Worm (Caenorhabditis elegans) whole organism, L1 larva: ENCODE measurements around the gene lsd-1.

Experiments used
- C16A3.4 ChIP-seq: fragments of 150-350 bp; optimal IDR thresholded peaks from 2 replicates; lab custom pipeline; 2014; ENCODE audit warnings: missing biosample characterization, missing genetic modification characterization
- C34B4.2 ChIP-seq: sonication (generic microtip); optimal IDR thresholded peaks from 2 replicates; lab custom pipeline; 2017; ENCODE audit warnings: mild to moderate bottlenecking, missing genetic modification characterization, missing compliant biosample characterization
- F16B12.6 ChIP-seq: fragments of 150-350 bp; optimal IDR thresholded peaks from 2 replicates; lab custom pipeline; 2014; ENCODE audit warnings: missing biosample characterization, missing genetic modification characterization
- alr-1 ChIP-seq: fragments of 200-800 bp; sonication (Bioruptor generic); optimal IDR thresholded peaks from 2 replicates; lab custom pipeline; 2018; ENCODE audit warnings: borderline replicate concordance, mild to moderate bottlenecking, missing genetic modification characterization, missing compliant biosample characterization
- blmp-1 ChIP-seq: fragments of 150-350 bp; optimal IDR thresholded peaks from 2 replicates; lab custom pipeline; 2014; ENCODE audit warnings: missing biosample characterization, missing genetic modification characterization
- ceh-82 ChIP-seq, 3 experiments: fragments of 150-350 bp in 1 of 3; sonication (generic microtip) in 2 of 3; optimal IDR thresholded peaks; 2 replicates each; lab custom pipeline; 2014 to 2017; ENCODE audit warnings: missing biosample characterization in 3 of 3, missing genetic modification characterization in 3 of 3
- ces-1 ChIP-seq: fragments of 150-350 bp; optimal IDR thresholded peaks from 2 replicates; lab custom pipeline; 2014; ENCODE audit warnings: missing biosample characterization, missing genetic modification reagents, missing genetic modification characterization
- dpl-1 ChIP-seq, 3 experiments: fragments of 150-350 bp in 2 of 3; sonication (generic microtip) in 1 of 3; optimal IDR thresholded peaks; 2 replicates each; lab custom pipeline; 2014 to 2017; ENCODE audit warnings: missing biosample characterization in 3 of 3, missing genetic modification characterization in 3 of 3, missing genetic modification reagents in 3 of 3
- dsc-1 ChIP-seq: sonication (generic microtip); optimal IDR thresholded peaks from 2 replicates; lab custom pipeline; 2016; ENCODE audit warnings: mild to moderate bottlenecking, missing genetic modification characterization, missing compliant biosample characterization
- efl-1 ChIP-seq, 4 experiments: fragments of 150-350 bp; optimal IDR thresholded peaks in 3 of 4; peaks in 1 of 4; 1 replicate in 1 of 4; 2 replicates in 3 of 4; lab custom pipeline; 2014; ENCODE audit warnings: missing biosample characterization in 2 of 4, missing genetic modification characterization in 2 of 4, missing genetic modification reagents in 2 of 4
- egl-13 ChIP-seq: sonication (generic microtip); optimal IDR thresholded peaks from 2 replicates; lab custom pipeline; 2016; ENCODE audit warnings: missing genotype, missing genetic modification reagents, missing genetic modification characterization, missing compliant biosample characterization
- elt-3 ChIP-seq, 6 experiments: fragments of 150-350 bp in 1 of 6; sonication (generic microtip); optimal IDR thresholded peaks; 2 replicates each; lab custom pipeline; 2017 to 2018; ENCODE audit warnings: missing biosample characterization in 6 of 6, missing genetic modification characterization in 6 of 6, inconsistent platforms in 1 of 6
- ets-5 ChIP-seq: fragments of 200-800 bp; sonication (Bioruptor generic); IDR thresholded peaks from 2 replicates; pipeline ENCODE4 v1.3.6; 2022; ENCODE audit warnings: missing genetic modification characterization, missing compliant biosample characterization
- fkh-10 ChIP-seq: sonication (generic microtip); optimal IDR thresholded peaks from 2 replicates; lab custom pipeline; 2017; ENCODE audit warnings: missing biosample characterization, missing genetic modification reagents, missing genetic modification characterization
- fkh-8 ChIP-seq: sonication (generic microtip); optimal IDR thresholded peaks from 2 replicates; lab custom pipeline; 2016; ENCODE audit warnings: mild to moderate bottlenecking, missing genetic modification characterization, missing compliant biosample characterization
- hlh-17 ChIP-seq: fragments of 200-800 bp; sonication (Bioruptor generic); optimal IDR thresholded peaks from 2 replicates; lab custom pipeline; 2018; ENCODE audit warnings: missing genetic modification characterization, mild to moderate bottlenecking, missing compliant biosample characterization, moderate library complexity, borderline replicate concordance
- lin-14 ChIP-seq: fragments of 200-800 bp; sonication (Bioruptor generic); optimal IDR thresholded peaks from 2 replicates; lab custom pipeline; 2018; ENCODE audit warnings: mild to moderate bottlenecking, missing genetic modification characterization, moderate library complexity, missing compliant biosample characterization
- lin-15B ChIP-seq: fragments of 150-350 bp; sonication (generic microtip); optimal IDR thresholded peaks from 3 replicates; lab custom pipeline; 2014; ENCODE audit warnings: missing biosample characterization, missing genetic modification characterization
- lin-35 ChIP-seq, 2 experiments: fragments of 150-350 bp; optimal IDR thresholded peaks; 2 replicates each; lab custom pipeline; 2014; ENCODE audit warnings: missing biosample characterization in 2 of 2, missing genetic modification characterization in 2 of 2, missing genetic modification reagents in 2 of 2
- mef-2 ChIP-seq: fragments of 150-350 bp; optimal IDR thresholded peaks from 2 replicates; lab custom pipeline; 2014; ENCODE audit warnings: missing biosample characterization, missing genetic modification characterization
- nhr-237 ChIP-seq: fragments of 150-350 bp; optimal IDR thresholded peaks from 2 replicates; lab custom pipeline; 2014; ENCODE audit warnings: missing biosample characterization, missing genetic modification characterization
- nhr-47 ChIP-seq: sonication (generic microtip); optimal IDR thresholded peaks from 2 replicates; lab custom pipeline; 2016; ENCODE audit warnings: mild to moderate bottlenecking, missing genetic modification characterization, moderate library complexity, missing compliant biosample characterization
- nhr-76 ChIP-seq: sonication (generic microtip); optimal IDR thresholded peaks from 2 replicates; lab custom pipeline; 2017; ENCODE audit warnings: missing biosample characterization, missing genetic modification characterization
- nhr-77 ChIP-seq: fragments of 150-350 bp; optimal IDR thresholded peaks from 2 replicates; lab custom pipeline; 2014; ENCODE audit warnings: missing biosample characterization, missing genetic modification characterization
- nhr-84 ChIP-seq: sonication (generic microtip); optimal IDR thresholded peaks from 2 replicates; lab custom pipeline; 2017; ENCODE audit warnings: missing biosample characterization, missing genetic modification characterization
- nhr-85 ChIP-seq: sonication (generic microtip); peaks from one replicate; lab custom pipeline; 2016; ENCODE audit warnings: missing genetic modification characterization, inconsistent platforms, missing compliant biosample characterization
- nhr-90 ChIP-seq: sonication (generic microtip); optimal IDR thresholded peaks from 2 replicates; lab custom pipeline; 2016; ENCODE audit warnings: mild to moderate bottlenecking, missing genetic modification characterization, missing compliant biosample characterization; ENCODE audit not compliant: poor library complexity
- pqm-1 ChIP-seq: sonication (generic microtip); optimal IDR thresholded peaks from 3 replicates; lab custom pipeline; 2017; ENCODE audit warnings: missing biosample characterization, missing genetic modification characterization
- rnt-1 ChIP-seq: sonication (generic microtip); optimal IDR thresholded peaks from 2 replicates; lab custom pipeline; 2016; ENCODE audit warnings: mild to moderate bottlenecking, missing genetic modification characterization, moderate library complexity, missing compliant biosample characterization
- sptf-1 ChIP-seq: fragments of 150-350 bp; optimal IDR thresholded peaks from 2 replicates; lab custom pipeline; 2014; ENCODE audit warnings: missing biosample characterization, missing genetic modification characterization
- swsn-7 ChIP-seq: sonication (generic microtip); optimal IDR thresholded peaks from 2 replicates; lab custom pipeline; 2016; ENCODE audit warnings: missing genetic modification characterization, missing compliant biosample characterization
- tbx-2 ChIP-seq: sonication (generic microtip); optimal IDR thresholded peaks from 2 replicates; lab custom pipeline; 2016; ENCODE audit warnings: missing genetic modification characterization, missing compliant biosample characterization
- tlp-1 ChIP-seq: fragments of 150-350 bp; optimal IDR thresholded peaks from 2 replicates; lab custom pipeline; 2014; ENCODE audit warnings: missing biosample characterization, missing genetic modification characterization
- unc-30 ChIP-seq: sonication (generic microtip); optimal IDR thresholded peaks from 2 replicates; lab custom pipeline; 2017; ENCODE audit warnings: missing biosample characterization, missing genetic modification characterization
- unc-62 ChIP-seq: fragments of 150-350 bp; optimal IDR thresholded peaks from 2 replicates; lab custom pipeline; 2014; ENCODE audit warnings: missing biosample characterization, missing genetic modification reagents, missing genetic modification characterization
- xbp-1 ChIP-seq: sonication (generic microtip); optimal IDR thresholded peaks from 2 replicates; lab custom pipeline; 2016; ENCODE audit warnings: missing genetic modification characterization, missing compliant biosample characterization
- zip-4 ChIP-seq: fragments of 200-800 bp; sonication (Bioruptor generic); optimal IDR thresholded peaks from 2 replicates; lab custom pipeline; 2018; ENCODE audit warnings: mild to moderate bottlenecking, missing genetic modification characterization, moderate library complexity, missing compliant biosample characterization
- ztf-4 ChIP-seq: fragments of 150-350 bp; optimal IDR thresholded peaks from 2 replicates; lab custom pipeline; 2014; ENCODE audit warnings: missing biosample characterization, missing genetic modification characterization

lsd-1 gene

ce11 chrX:11948184-11948894 lies at the start of gene lsd-1:
TSS of gene lsd-1 (plus strand) at chrX:11948844.
- TF ChIP-seq nhr-90 (tag; lab: Kevin White, UChicago) (peak; percentile 8), egl-13 (peak; percentile 9), tlp-1 (no peak), tbx-2 (peak; percentile 21), C34B4.2 (tag; lab: Kevin White, UChicago) (no peak), rnt-1 (tag; lab: Kevin White, UChicago) (peak; percentile 60), nhr-237 (tag; lab: Kevin White, UChicago) (no peak), efl-1 (optimal IDR thresholded peaks at IDR 0.05; lab: Kevin White, UChicago) (peak; percentile 22 to 23), efl-1 (GFP tag; optimal IDR thresholded peaks at IDR 0.05 in 1 of 2; lab: Kevin White, UChicago) (peak in 1 of 2 experiments; percentile 4), lin-15B (no peak), unc-30 (tag; lab: Kevin White, UChicago) (no peak), nhr-77 (no peak), lin-14 (GFP tag; lab: Kevin White, UChicago) (no peak), dsc-1 (tag; lab: Kevin White, UChicago) (peak; percentile 16), nhr-85 (tag; lab: Kevin White, UChicago) (peak; percentile 68), F16B12.6 (tag; lab: Kevin White, UChicago) (peak; percentile 92), mef-2 (tag; lab: Kevin White, UChicago) (no peak), zip-4 (GFP tag; lab: Kevin White, UChicago) (no peak), ceh-82 (tag; optimal IDR thresholded peaks at IDR 0.05; lab: Kevin White, UChicago) (peak in 1 of 3 experiments; percentile 5), elt-3 (tag; optimal IDR thresholded peaks at IDR 0.05; lab: Kevin White, UChicago) (no peak), sptf-1 (tag; lab: Kevin White, UChicago) (no peak), dpl-1 (GFP tag; optimal IDR thresholded peaks at IDR 0.05; lab: Kevin White, UChicago) (peak in 2 of 3 experiments; percentile 28 to 32), lin-35 (GFP tag; optimal IDR thresholded peaks at IDR 0.05; lab: Kevin White, UChicago) (peak; percentile 29 to 56), swsn-7 (tag; lab: Kevin White, UChicago) (peak; percentile 28), C16A3.4 (tag; lab: Kevin White, UChicago) (peak; percentile 28), xbp-1 (tag; lab: Kevin White, UChicago) (peak; percentile 10), nhr-84 (tag; lab: Kevin White, UChicago) (no peak), nhr-47 (tag; lab: Kevin White, UChicago) (peak; percentile 45), ets-5 (GFP tag; lab: Robert Waterston, UW) (no peak)

- peak in 1 of 3 experiments; percentile 18 for TF ChIP-seq ceh-82 (tag; optimal IDR thresholded peaks at IDR 0.05; lab: Kevin White, UChicago)
- TF ChIP-seq efl-1 (optimal IDR thresholded peaks at IDR 0.05; lab: Kevin White, UChicago): peak in 1 of 2 experiments; percentile 0
- TF ChIP-seq efl-1 (GFP tag; optimal IDR thresholded peaks at IDR 0.05 in 1 of 2; lab: Kevin White, UChicago): no peak
- TF ChIP-seq fkh-10 (GFP tag; lab: Kevin White, UChicago): peak; percentile 15
- TF ChIP-seq lin-15B: no peak
- TF ChIP-seq nhr-47 (tag; lab: Kevin White, UChicago): peak; percentile 41
- TF ChIP-seq hlh-17 (GFP tag; lab: Kevin White, UChicago): no peak
- TF ChIP-seq dsc-1 (tag; lab: Kevin White, UChicago): peak; percentile 47
These were observed 49.6 kb upstream of the lsd-1 start for ce11 chrX:11899031-11899430.

- TF ChIP-seq blmp-1 (tag; lab: Kevin White, UChicago) (no peak), ces-1 (GFP tag; lab: Kevin White, UChicago) (no peak), pqm-1 (tag; lab: Kevin White, UChicago) (no peak), nhr-76 (no peak), efl-1 (optimal IDR thresholded peaks at IDR 0.05; lab: Kevin White, UChicago) (no peak), efl-1 (GFP tag; optimal IDR thresholded peaks at IDR 0.05 in 1 of 2; lab: Kevin White, UChicago) (no peak), F16B12.6 (tag; lab: Kevin White, UChicago) (no peak), ztf-4 (no peak), swsn-7 (tag; lab: Kevin White, UChicago) (no peak), alr-1 (no peak), fkh-8 (tag; lab: Kevin White, UChicago) (no peak), unc-62 (no peak), xbp-1 (tag; lab: Kevin White, UChicago) (no peak)
These were observed 46.0 kb upstream of the lsd-1 start, which contains the start of gene Y62H9A.10 for ce11 chrX:11902661-11903060. TSS of gene Y62H9A.10 (minus strand) at chrX:11902761.
